Fruit fly (Drosophila melanogaster): Measurements from ENCODE around the gene Spt6.

DNA sequence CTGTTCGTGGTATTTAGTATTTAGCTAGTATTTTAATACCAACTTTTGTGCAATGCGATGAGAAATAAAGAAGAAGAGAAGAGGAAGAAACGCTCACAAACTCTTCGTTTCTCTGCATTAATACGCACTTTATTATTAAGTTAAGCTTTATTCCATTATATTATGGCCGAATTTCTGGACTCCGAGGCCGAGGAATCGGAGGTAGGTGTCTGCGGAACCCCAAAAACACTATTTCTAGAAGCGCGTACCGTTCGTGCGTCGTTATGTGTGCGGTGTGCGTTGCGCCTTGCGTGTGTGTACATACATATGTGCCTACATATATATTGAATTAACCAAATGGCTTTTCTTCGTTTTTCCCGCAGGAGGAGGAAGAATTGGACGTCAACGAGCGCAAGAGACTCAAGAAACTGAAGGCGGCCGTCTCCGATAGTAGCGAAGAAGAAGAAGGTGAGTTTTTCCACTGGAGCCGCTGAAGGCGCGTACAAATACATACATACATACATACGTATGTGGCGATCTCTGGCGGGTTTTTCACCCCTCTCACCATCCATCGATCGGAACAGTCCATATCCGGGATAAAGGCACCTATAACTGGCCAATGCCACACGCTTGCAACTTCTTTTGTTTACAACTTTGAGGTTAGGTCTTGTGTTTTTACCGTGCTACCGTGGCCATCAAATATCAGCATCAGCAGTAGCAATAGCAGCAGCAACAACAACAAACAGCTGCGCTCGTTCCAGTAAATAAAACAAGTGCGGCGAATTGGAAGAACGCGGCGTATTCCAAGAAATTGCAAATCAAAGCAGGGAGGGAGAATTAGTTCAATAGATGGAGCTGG, at the start of gene Spt6:
- TF ChIP-seq CTCF (optimal IDR thresholded peaks at IDR 0.05) (no peak), CG8478 (optimal IDR thresholded peaks at IDR 0.05) (no peak)

Data from S2 (cell line).